Fruit fly (Drosophila melanogaster) whole organism, embryonic: Measurements from ENCODE around the gene fusl.

Source experiments
- CG11093 ChIP-seq: fragments of 200-800 bp; sonication (Bioruptor generic); IDR thresholded peaks from 3 replicates; pipeline ENCODE4 v1.3.6; 2022; ENCODE audit warnings: missing biosample characterization, missing genetic modification characterization
- CG11560 ChIP-seq: fragments of 200-800 bp; sonication (Bioruptor generic); IDR thresholded peaks from 3 replicates; pipeline ENCODE4 v1.3.6; 2022; ENCODE audit warnings: missing biosample characterization, missing genetic modification characterization
- CG15601 ChIP-seq: fragments of 200-800 bp; sonication (Bioruptor generic); optimal IDR thresholded peaks from 3 replicates; lab custom pipeline; 2019; ENCODE audit warnings: missing biosample characterization, mild to moderate bottlenecking, missing genetic modification characterization, moderate library complexity
- CG17186 ChIP-seq: fragments of 200-800 bp; sonication (Bioruptor generic); optimal IDR thresholded peaks from 3 replicates; lab custom pipeline; 2017; ENCODE audit warnings: missing biosample characterization, missing genetic modification reagents, missing genetic modification characterization
- CG2129 ChIP-seq: fragments of 200-800 bp; sonication (Bioruptor generic); IDR thresholded peaks from 2 replicates; pipeline ENCODE4 v1.3.6; 2022; ENCODE audit warnings: missing biosample characterization, missing genetic modification characterization; ENCODE audit not compliant: partially characterized antibody
- CG3065 ChIP-seq: fragments of 200-800 bp; sonication (Bioruptor generic); optimal IDR thresholded peaks from 2 replicates; lab custom pipeline; 2016; ENCODE audit warnings: missing biosample characterization, missing genetic modification characterization
- CG3163 ChIP-seq: fragments of 200-800 bp; sonication (Bioruptor generic); optimal IDR thresholded peaks from 3 replicates; lab custom pipeline; 2016; ENCODE audit warnings: missing biosample characterization, missing genetic modification characterization
- CG34422 ChIP-seq: fragments of 200-800 bp; sonication (Bioruptor generic); IDR thresholded peaks from 3 replicates; pipeline ENCODE4 v1.3.6; 2022; ENCODE audit warnings: missing biosample characterization, missing genetic modification characterization
- CG5180 ChIP-seq: fragments of 200-800 bp; sonication (Bioruptor generic); optimal IDR thresholded peaks from 3 replicates; lab custom pipeline; 2017; ENCODE audit warnings: missing biosample characterization, missing genetic modification characterization, mild to moderate bottlenecking, moderate library complexity, missing genetic modification reagents
- CG6254 ChIP-seq: fragments of 200-800 bp; sonication (Bioruptor generic); optimal IDR thresholded peaks from 3 replicates; lab custom pipeline; 2017; ENCODE audit warnings: mild to moderate bottlenecking, missing biosample characterization, missing genetic modification reagents, missing genetic modification characterization
- CG6791 ChIP-seq: fragments of 200-800 bp; sonication (Bioruptor generic); IDR thresholded peaks from 3 replicates; pipeline ENCODE4 v1.3.6; 2022; ENCODE audit warnings: missing biosample characterization, missing genetic modification characterization; ENCODE audit not compliant: partially characterized antibody
- CG6813 ChIP-seq: fragments of 200-800 bp; sonication (Bioruptor generic); optimal IDR thresholded peaks from 2 replicates; lab custom pipeline; 2017; ENCODE audit warnings: missing biosample characterization, missing genetic modification characterization, mild to moderate bottlenecking, moderate library complexity, missing genetic modification reagents
- CG7271 ChIP-seq: fragments of 200-800 bp; sonication (Bioruptor generic); optimal IDR thresholded peaks from 2 replicates; lab custom pipeline; 2018; ENCODE audit warnings: missing biosample characterization, mild to moderate bottlenecking, missing genetic modification characterization, moderate library complexity
- CG8944 ChIP-seq: fragments of 200-800 bp; sonication (Bioruptor generic); optimal IDR thresholded peaks from 3 replicates; lab custom pipeline; 2016; ENCODE audit warnings: missing biosample characterization, missing genetic modification characterization
- CG9932 ChIP-seq: fragments of 200-800 bp; sonication (Bioruptor generic); IDR thresholded peaks from 2 replicates; pipeline ENCODE4 v1.3.6; 2022; ENCODE audit warnings: missing biosample characterization, missing genetic modification characterization
- Dad ChIP-seq: fragments of 200-800 bp; sonication (Bioruptor generic); optimal IDR thresholded peaks from 3 replicates; lab custom pipeline; 2016; ENCODE audit warnings: missing biosample characterization, missing genetic modification characterization
- Dbx ChIP-seq: fragments of 200-800 bp; sonication (Bioruptor generic); IDR thresholded peaks from 3 replicates; pipeline ENCODE4 v1.3.6; 2022; ENCODE audit warnings: missing biosample characterization, missing genetic modification characterization
- Elba2 ChIP-seq: fragments of 200-800 bp; sonication (Bioruptor generic); optimal IDR thresholded peaks from 3 replicates; lab custom pipeline; 2016; ENCODE audit warnings: missing biosample characterization, missing genetic modification characterization
- HLH3B ChIP-seq: fragments of 200-800 bp; sonication (Bioruptor generic); IDR thresholded peaks from 2 replicates; pipeline ENCODE4 v1.3.6; 2022; ENCODE audit warnings: missing biosample characterization, missing genetic modification characterization
- Hey ChIP-seq: fragments of 200-800 bp; sonication (Bioruptor generic); optimal IDR thresholded peaks from 3 replicates; lab custom pipeline; 2018; ENCODE audit warnings: missing biosample characterization, mild to moderate bottlenecking, missing genetic modification characterization
- MESR4 ChIP-seq: fragments of 200-800 bp; sonication (Bioruptor generic); optimal IDR thresholded peaks from 2 replicates; lab custom pipeline; 2018; ENCODE audit warnings: missing biosample characterization, mild to moderate bottlenecking, missing genetic modification characterization, moderate library complexity
- NK7.1 ChIP-seq: fragments of 200-800 bp; sonication (Bioruptor generic); optimal IDR thresholded peaks from 3 replicates; lab custom pipeline; 2016; ENCODE audit warnings: missing biosample characterization, missing genetic modification characterization
- Neu2 ChIP-seq: fragments of 200-800 bp; sonication (Bioruptor generic); optimal IDR thresholded peaks from 3 replicates; lab custom pipeline; 2016; ENCODE audit warnings: missing biosample characterization, missing genetic modification characterization, borderline replicate concordance
- Spps ChIP-seq: fragments of 200-800 bp; sonication (Bioruptor generic); optimal IDR thresholded peaks from 2 replicates; lab custom pipeline; 2018; ENCODE audit warnings: missing biosample characterization, mild to moderate bottlenecking, missing genetic modification characterization
- Ssrp ChIP-seq: fragments of 200-800 bp; sonication (Bioruptor generic); optimal IDR thresholded peaks from 2 replicates; lab custom pipeline; 2018; ENCODE audit warnings: missing biosample characterization, mild to moderate bottlenecking, missing genetic modification characterization, moderate library complexity
- TFAM ChIP-seq: fragments of 200-800 bp; sonication (Bioruptor generic); optimal IDR thresholded peaks from 2 replicates; lab custom pipeline; 2017; ENCODE audit warnings: missing biosample characterization, missing genetic modification characterization, inconsistent platforms
- Taf1 ChIP-seq: fragments of 200-800 bp; sonication (Bioruptor generic); IDR thresholded peaks from 2 replicates; pipeline ENCODE4 v1.3.6; 2022; ENCODE audit warnings: missing biosample characterization, missing genetic modification characterization
- YL-1 ChIP-seq: fragments of 200-800 bp; sonication (Bioruptor generic); optimal IDR thresholded peaks from 3 replicates; lab custom pipeline; 2017; ENCODE audit warnings: missing biosample characterization, mild to moderate bottlenecking, missing genetic modification characterization
- abd-A ChIP-seq: fragments of 200-800 bp; sonication (Bioruptor generic); optimal IDR thresholded peaks from 3 replicates; lab custom pipeline; 2019; ENCODE audit warnings: missing biosample characterization, mild to moderate bottlenecking, missing genetic modification characterization, moderate library complexity
- amos ChIP-seq: fragments of 200-800 bp; sonication (Bioruptor generic); IDR thresholded peaks from 2 replicates; pipeline ENCODE4 v1.3.6; 2022; ENCODE audit warnings: missing biosample characterization, missing genetic modification characterization; ENCODE audit not compliant: partially characterized antibody
- ap ChIP-seq: fragments of 200-800 bp; sonication (Bioruptor generic); IDR thresholded peaks from 2 replicates; pipeline ENCODE4 v1.3.6; 2022; ENCODE audit warnings: missing biosample characterization, missing genetic modification characterization
- ase ChIP-seq: fragments of 200-800 bp; sonication (Bioruptor generic); IDR thresholded peaks from 3 replicates; pipeline ENCODE4 v1.3.6; 2022; ENCODE audit warnings: missing biosample characterization, missing genetic modification characterization
- danr ChIP-seq: fragments of 200-800 bp; sonication (Bioruptor generic); IDR thresholded peaks from 2 replicates; pipeline ENCODE4 v1.3.6; 2022; ENCODE audit warnings: missing biosample characterization, missing genetic modification characterization
- fd96Cb ChIP-seq: fragments of 200-800 bp; sonication (Bioruptor generic); optimal IDR thresholded peaks from 2 replicates; lab custom pipeline; 2018; ENCODE audit warnings: missing biosample characterization, mild to moderate bottlenecking, missing genetic modification characterization, moderate library complexity
- gem ChIP-seq: fragments of 200-800 bp; sonication (Bioruptor generic); optimal IDR thresholded peaks from 2 replicates; lab custom pipeline; 2019; ENCODE audit warnings: missing biosample characterization, mild to moderate bottlenecking, missing genetic modification characterization, moderate library complexity
- hkb ChIP-seq, 2 experiments: fragments of 200-800 bp in 1 of 2; fragments of >200 bp in 1 of 2; sonication (Bioruptor generic) in 1 of 2; IDR thresholded peaks in 1 of 2; optimal IDR thresholded peaks in 1 of 2; 2 replicates each; pipeline versions ENCODE4 v1.3.6 to Lab custom; 2017 to 2022; ENCODE audit warnings: missing biosample characterization in 1 of 2, missing genetic modification characterization in 1 of 2
- inv ChIP-seq: fragments of 200-800 bp; sonication (Bioruptor generic); IDR thresholded peaks from 2 replicates; pipeline ENCODE4 v1.3.6; 2022; ENCODE audit warnings: missing biosample characterization, missing genetic modification characterization; ENCODE audit not compliant: partially characterized antibody
- klu ChIP-seq: fragments of 200-800 bp; sonication (Bioruptor generic); IDR thresholded peaks from 2 replicates; pipeline ENCODE4 v1.3.6; 2022; ENCODE audit warnings: missing biosample characterization, missing genetic modification characterization
- kni ChIP-seq: fragments of 200-800 bp; sonication (Bioruptor generic); optimal IDR thresholded peaks from 3 replicates; lab custom pipeline; 2017; ENCODE audit warnings: mild to moderate bottlenecking, missing biosample characterization, missing genetic modification reagents, missing genetic modification characterization
- pfk ChIP-seq: fragments of 200-800 bp; sonication (Bioruptor generic); optimal IDR thresholded peaks from 2 replicates; lab custom pipeline; 2018; ENCODE audit warnings: missing biosample characterization, mild to moderate bottlenecking, missing genetic modification characterization, moderate library complexity
- pnt ChIP-seq: fragments of 200-800 bp; sonication (Bioruptor generic); optimal IDR thresholded peaks from 3 replicates; lab custom pipeline; 2016; ENCODE audit warnings: missing biosample characterization, missing genetic modification characterization
- pum ChIP-seq: fragments of 200-800 bp; sonication (Bioruptor generic); optimal IDR thresholded peaks from 2 replicates; lab custom pipeline; 2016; ENCODE audit warnings: missing biosample characterization, missing genetic modification characterization
- row ChIP-seq: fragments of 200-800 bp; sonication (Bioruptor generic); IDR thresholded peaks from 3 replicates; pipeline ENCODE4 v1.3.6; 2022; ENCODE audit warnings: missing biosample characterization, missing genetic modification characterization
- stc ChIP-seq: fragments of 200-800 bp; sonication (Bioruptor generic); IDR thresholded peaks from 2 replicates; pipeline ENCODE4 v1.3.6; 2022; ENCODE audit warnings: missing biosample characterization, missing genetic modification characterization
- unpg ChIP-seq: fragments of 200-800 bp; sonication (Bioruptor generic); optimal IDR thresholded peaks from 3 replicates; lab custom pipeline; 2018; ENCODE audit warnings: missing biosample characterization, mild to moderate bottlenecking, missing genetic modification characterization, moderate library complexity
- vnd ChIP-seq: fragments of 200-800 bp; sonication (Bioruptor generic); IDR thresholded peaks from 3 replicates; pipeline ENCODE4 v1.3.6; 2022; ENCODE audit warnings: missing biosample characterization, missing genetic modification characterization; ENCODE audit not compliant: partially characterized antibody
- wor ChIP-seq: fragments of 200-800 bp; sonication (Bioruptor generic); IDR thresholded peaks from 2 replicates; pipeline ENCODE4 v1.3.6; 2022; ENCODE audit warnings: missing biosample characterization, missing genetic modification characterization

Gene fusl

DNA sequence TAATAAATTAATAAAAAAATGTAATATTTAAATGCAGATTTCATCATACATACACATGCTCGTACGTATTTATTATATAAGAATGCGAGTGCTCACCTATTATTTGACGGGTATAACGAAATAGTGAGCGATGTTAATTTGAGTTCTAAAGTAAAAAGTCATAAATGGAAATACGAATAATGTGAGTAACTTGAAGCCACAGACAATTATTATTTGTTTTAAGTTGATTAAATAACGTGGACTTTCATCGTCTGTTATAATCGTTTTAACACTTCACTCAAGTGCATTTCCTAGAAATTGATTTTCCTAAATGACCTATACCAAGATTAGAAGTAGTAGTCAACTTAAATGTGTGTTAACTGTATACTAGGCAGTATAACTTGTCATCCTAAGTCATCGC, 35.6 kb downstream of the fusl start (continued):
- TF ChIP-seq gem (tag; lab: Kevin White, UChicago): peak; percentile 28
- no peak for TF ChIP-seq amos (GFP tag; lab: Robert Waterston, UW)

DNA sequence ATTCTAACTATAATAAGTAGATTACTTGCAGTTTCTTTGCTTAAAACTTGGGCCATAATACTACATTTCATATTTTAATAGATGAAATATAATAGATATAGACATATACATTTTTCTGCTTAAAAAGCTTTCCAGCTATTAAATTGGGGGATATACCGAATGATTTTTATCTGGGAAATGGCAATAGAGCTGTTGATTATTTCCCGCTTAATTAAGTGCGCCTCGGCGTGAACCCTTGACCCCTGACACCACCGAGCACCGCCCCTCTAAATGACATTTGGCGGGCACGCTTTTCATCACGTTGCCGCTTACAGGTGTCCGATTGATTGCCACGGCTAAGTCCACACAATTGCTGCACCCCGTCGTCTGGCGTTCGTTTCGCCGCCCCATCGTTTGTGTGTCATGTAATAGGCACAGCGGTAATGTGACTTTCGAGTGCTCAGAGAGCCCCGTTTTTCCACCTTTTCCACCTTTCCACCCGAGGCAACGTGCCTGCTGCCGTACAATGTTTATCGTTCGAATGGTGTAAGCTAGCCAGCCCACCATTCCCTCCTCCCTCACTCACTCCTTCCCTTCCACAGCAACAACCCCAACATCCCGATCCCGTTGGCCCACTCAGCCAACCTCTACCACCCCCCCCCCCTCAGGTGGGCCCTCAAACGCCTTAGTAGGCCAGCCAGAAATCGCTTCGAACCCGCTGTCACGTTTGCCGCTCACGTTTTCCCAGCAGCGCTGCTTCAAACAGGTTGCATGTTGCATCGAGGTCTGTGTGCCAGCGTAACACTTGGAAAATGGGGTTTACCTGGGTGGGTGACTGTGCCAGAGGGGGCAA, 36.9 kb downstream of the fusl start:
- TF ChIP-seq ase: no peak
- no peak for TF ChIP-seq stc (GFP tag; lab: Robert Waterston, UW)
- no peak for TF ChIP-seq CG9932 (GFP tag; lab: Robert Waterston, UW)
- no peak for TF ChIP-seq unpg (GFP tag; lab: Kevin White, UChicago)
- TF ChIP-seq danr (GFP tag; lab: Robert Waterston, UW): no peak
- TF ChIP-seq CG5180: peak; percentile 99
- no peak for TF ChIP-seq CG8944 (GFP tag; lab: Kevin White, UChicago)
- no peak for TF ChIP-seq row (GFP tag; lab: Robert Waterston, UW)
- TF ChIP-seq Hey (tag; lab: Kevin White, UChicago): no peak
- no peak for TF ChIP-seq CG17186 (GFP tag; lab: Kevin White, UChicago)
- no peak for TF ChIP-seq MESR4 (GFP tag; lab: Kevin White, UChicago)
- TF ChIP-seq CG3163: no peak
- no peak for TF ChIP-seq pum
- no peak for TF ChIP-seq CG7271 (tag; lab: Kevin White, UChicago)
- no peak for TF ChIP-seq pfk (GFP tag; lab: Kevin White, UChicago)
- no peak for TF ChIP-seq hkb (optimal IDR thresholded peaks at IDR 0.05; lab: Kevin White, UChicago)
- TF ChIP-seq hkb (GFP tag; IDR thresholded peaks at IDR 0.05; lab: Robert Waterston, UW): no peak
- TF ChIP-seq YL-1 (GFP tag; lab: Kevin White, UChicago): no peak
- TF ChIP-seq inv (GFP tag; lab: Robert Waterston, UW): no peak
- no peak for TF ChIP-seq CG34422 (GFP tag; lab: Robert Waterston, UW)
- TF ChIP-seq NK7.1 (GFP tag; lab: Kevin White, UChicago): no peak
- no peak for TF ChIP-seq CG3065 (GFP tag; lab: Kevin White, UChicago)
- TF ChIP-seq wor (GFP tag; lab: Robert Waterston, UW): no peak
- no peak for TF ChIP-seq vnd (GFP tag; lab: Robert Waterston, UW)
- no peak for TF ChIP-seq Elba2 (GFP tag; lab: Kevin White, UChicago)
- TF ChIP-seq Spps (tag; lab: Kevin White, UChicago): no peak
- TF ChIP-seq ap: no peak
- peak; percentile 4 for TF ChIP-seq CG6813 (GFP tag; lab: Kevin White, UChicago)
- no peak for TF ChIP-seq Neu2
- TF ChIP-seq Dad (GFP tag; lab: Kevin White, UChicago): no peak
- TF ChIP-seq abd-A (tag; lab: Kevin White, UChicago): peak; percentile 10
- no peak for TF ChIP-seq Taf1
- TF ChIP-seq CG2129 (GFP tag; lab: Robert Waterston, UW): no peak
- TF ChIP-seq Ssrp (tag; lab: Kevin White, UChicago): no peak
- TF ChIP-seq fd96Cb (tag; lab: Kevin White, UChicago): no peak
- TF ChIP-seq TFAM (GFP tag; lab: Kevin White, UChicago): no peak
- TF ChIP-seq CG6791: peak; percentile 82
- no peak for TF ChIP-seq Dbx
- TF ChIP-seq HLH3B (GFP tag; lab: Robert Waterston, UW): no peak; the same call in 1 of the 2 replicates
- no peak for TF ChIP-seq CG11093 (GFP tag; lab: Robert Waterston, UW)
- no peak for TF ChIP-seq klu (GFP tag; lab: Robert Waterston, UW)
- no peak for TF ChIP-seq CG6254 (GFP tag; lab: Kevin White, UChicago)
- TF ChIP-seq CG15601 (tag; lab: Kevin White, UChicago): no peak
- TF ChIP-seq CG11560 (tag; lab: Robert Waterston, UW): no peak
- TF ChIP-seq kni (GFP tag; lab: Kevin White, UChicago): peak; percentile 95
- no peak for TF ChIP-seq pnt
